Fruit fly (Drosophila melanogaster) whole organism: ENCODE measurements around the gene Six4.

ENCODE experiments used
- CG8478 ChIP-seq: fragments of >200 bp; optimal IDR thresholded peaks from 2 replicates; lab custom pipeline; 2018; ENCODE audit warnings: inconsistent platforms
- Dll ChIP-seq: fragments of >200 bp; optimal IDR thresholded peaks from 2 replicates; lab custom pipeline; 2017
- EcR ChIP-seq, 2 experiments: fragments of >200 bp; optimal IDR thresholded peaks; 2 replicates each; lab custom pipeline; 2017; ENCODE audit warnings: missing biosample characterization in 2 of 2, missing genetic modification characterization in 2 of 2, missing genetic modification reagents in 2 of 2
- pan ChIP-seq: fragments of >200 bp; optimal IDR thresholded peaks from 2 replicates; lab custom pipeline; 2017
- psq ChIP-seq: fragments of >200 bp; optimal IDR thresholded peaks from 2 replicates; lab custom pipeline; 2017
- usp ChIP-seq: fragments of >200 bp; optimal IDR thresholded peaks from 2 replicates; lab custom pipeline; 2017; ENCODE audit warnings: missing biosample characterization, missing genetic modification characterization, mixed read lengths

DNA sequence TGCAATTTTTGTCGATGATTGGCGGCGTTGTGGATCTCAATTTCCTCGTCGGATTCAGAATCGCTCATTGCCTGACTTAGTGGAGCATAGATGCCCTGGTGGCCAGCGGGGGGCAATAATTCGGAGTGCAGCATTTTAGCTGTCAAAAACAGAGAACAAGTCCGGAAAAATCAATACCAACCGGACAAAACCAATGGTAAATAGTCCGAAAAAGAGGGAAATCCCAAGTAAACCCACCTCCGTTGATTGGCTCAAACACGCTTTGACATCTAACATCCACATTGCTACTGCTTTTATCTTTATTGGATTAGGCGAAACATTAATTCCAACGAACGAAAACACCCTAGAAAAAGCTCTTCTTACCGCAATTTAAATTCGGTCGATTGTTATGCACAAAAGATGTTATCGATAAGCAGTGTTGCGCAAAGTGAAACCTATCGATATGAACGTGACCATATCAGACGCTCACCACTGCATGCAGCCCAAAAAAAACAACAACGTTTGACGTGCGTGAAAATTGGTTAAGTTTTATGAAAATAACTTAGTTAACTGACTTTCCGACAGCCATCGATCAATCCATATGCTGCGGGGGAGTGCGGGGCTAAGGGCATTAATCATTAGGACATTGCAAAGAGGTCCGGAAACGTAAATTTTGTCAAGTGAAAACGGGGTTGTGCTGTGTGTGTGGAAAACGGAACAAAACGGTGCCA lies 23.2 kb upstream of the Six4 start, which contains the start of the genes CG3618 and Pka-R1:
- TF ChIP-seq EcR (GFP tag; optimal IDR thresholded peaks at IDR 0.05; lab: Kevin White, UChicago), result no peak
- no peak for TF ChIP-seq psq (lab: Kevin White, UChicago)
- TF ChIP-seq CG8478 (lab: Kevin White, UChicago), result no peak
- TF ChIP-seq usp (GFP tag; lab: Kevin White, UChicago), result no peak
- no peak for TF ChIP-seq pan (lab: Kevin White, UChicago)
- no peak for TF ChIP-seq Dll (lab: Kevin White, UChicago)
